Worm (Caenorhabditis elegans) whole organism, midembryonic: ENCODE results near the gene fat-2.

Experiments used
- T22C8.4 ChIP-seq: fragments of 200-800 bp; sonication (Bioruptor generic); IDR thresholded peaks from 2 replicates; pipeline ENCODE4 v1.3.6; 2022; ENCODE audit warnings: missing genetic modification characterization, missing compliant biosample characterization
- flt-1 ChIP-seq: fragments of 200-800 bp; sonication (Bioruptor generic); IDR thresholded peaks from 2 replicates; pipeline ENCODE4 v1.3.6; 2022; ENCODE audit warnings: missing genetic modification characterization, missing compliant biosample characterization
- ref-1 ChIP-seq: fragments of 200-800 bp; sonication (Bioruptor generic); conservative IDR thresholded peaks from 2 replicates; pipeline ENCODE4 v1.3.6; 2022; ENCODE audit warnings: missing genetic modification reagents, missing genetic modification characterization, missing compliant biosample characterization

DNA sequence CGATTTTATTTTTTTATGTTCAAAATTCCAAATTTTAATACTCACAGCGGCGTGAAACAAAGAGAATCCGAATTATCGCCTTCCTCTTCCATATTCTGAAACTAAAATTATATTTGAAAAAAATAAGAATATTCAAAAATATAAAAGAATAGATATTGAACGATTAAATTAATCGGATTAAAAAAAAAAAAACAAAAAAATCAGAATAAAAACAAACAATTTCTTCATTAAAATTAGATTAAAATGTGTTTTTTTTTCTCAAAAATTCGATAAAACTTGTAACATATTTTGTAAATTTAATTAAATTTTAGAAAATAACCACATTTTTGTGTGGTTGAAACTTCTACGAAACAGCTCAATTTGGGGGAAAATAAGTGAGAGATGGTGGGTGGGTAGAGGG, 40.9 kb upstream of the fat-2 start, which contains the start of gene cpsf-3:
- TF ChIP-seq ref-1 (GFP tag; lab: Robert Waterston, UW) = no peak
- no peak for TF ChIP-seq flt-1 (GFP tag; lab: Robert Waterston, UW)
- TF ChIP-seq T22C8.4 (GFP tag; lab: Robert Waterston, UW) = no peak
